Worm (Caenorhabditis elegans): Measurements from ENCODE around the gene srh-243.

Gene srh-243

DNA sequence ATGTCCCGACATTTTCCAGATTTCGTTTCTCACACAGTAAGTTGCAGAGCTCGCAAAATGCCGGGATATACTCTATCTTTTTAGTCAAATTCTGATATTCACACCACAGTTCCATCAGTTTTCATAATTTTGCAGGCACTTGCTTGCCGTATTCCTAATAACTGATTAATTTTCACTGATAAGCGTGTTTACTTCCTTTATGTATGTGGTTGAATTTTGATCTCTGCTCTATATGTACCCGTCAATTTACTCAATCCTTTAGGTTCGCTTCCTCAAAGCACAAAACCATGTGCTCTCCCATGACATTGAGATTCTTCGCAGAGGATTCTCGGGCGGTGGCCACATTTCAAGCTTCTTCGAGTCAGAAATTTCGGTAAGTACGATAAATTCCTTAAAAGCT, 11.3 kb downstream of the srh-243 start (continued):
- TF ChIP-seq saeg-2 (GFP tag; IDR thresholded peaks at IDR 0.05) (no peak), tag-97 (GFP tag; IDR thresholded peaks at IDR 0.05) (no peak), ZK337.2 (GFP tag; IDR thresholded peaks at IDR 0.05) (no peak), D1046.2 (GFP tag; IDR thresholded peaks at IDR 0.05) (no peak), ceh-62 (tag; optimal IDR thresholded peaks at IDR 0.05) (no peak), dmd-9 (GFP tag; IDR thresholded peaks at IDR 0.05) (no peak), nhr-11 (tag; optimal IDR thresholded peaks at IDR 0.05) (no peak), dmd-8 (GFP tag; IDR thresholded peaks at IDR 0.05) (no peak), zip-2 (tag; optimal IDR thresholded peaks at IDR 0.05) (no peak), T26A8.4 (GFP tag; IDR thresholded peaks at IDR 0.05) (no peak), ceh-20 (GFP tag; IDR thresholded peaks at IDR 0.05) (0 out of 2 replicates have a peak, but pooled peaks have one; percentile 12), daf-16 (GFP tag; optimal IDR thresholded peaks at IDR 0.05) (no peak), daf-16 (tag; optimal IDR thresholded peaks at IDR 0.05) (peak; percentile 55), dve-1 (tag; optimal IDR thresholded peaks at IDR 0.05; ENCODE audit: insufficient read depth) (peak; percentile 47), mdl-1 (tag; optimal IDR thresholded peaks at IDR 0.05) (no peak), F44E2.7 (GFP tag; IDR thresholded peaks at IDR 0.05) (no peak), snpc-1.2 (GFP tag; IDR thresholded peaks at IDR 0.05) (no peak), lin-13 (GFP tag; optimal IDR thresholded peaks at IDR 0.05) (no peak), zfp-3 (GFP tag; conservative IDR thresholded peaks at IDR 0.05) (no peak), dpl-1 (GFP tag; optimal IDR thresholded peaks at IDR 0.05) (no peak), pha-4 (GFP tag; IDR thresholded peaks at IDR 0.05) (no peak), pha-4 (tag; optimal IDR thresholded peaks at IDR 0.05) (no peak), hlh-11 (tag; optimal IDR thresholded peaks at IDR 0.05) (no peak)

DNA sequence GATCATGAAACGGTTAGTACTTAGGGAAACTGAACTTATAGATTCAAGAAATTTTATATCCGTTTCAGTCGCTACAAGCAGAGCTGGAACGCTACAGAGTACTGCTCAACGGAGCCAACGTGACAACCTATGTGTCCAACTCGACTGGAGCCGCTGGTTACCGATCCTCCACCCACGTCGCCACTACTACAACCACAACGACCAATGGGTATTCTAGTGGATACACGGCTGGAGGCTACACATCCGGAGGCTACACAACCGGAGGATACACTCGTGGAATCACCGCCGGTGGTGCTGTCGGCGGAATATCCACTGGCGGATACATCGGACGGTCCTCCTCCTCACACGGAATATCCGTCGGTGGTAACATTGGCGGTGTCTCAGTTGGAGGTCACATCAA, 12.9 kb downstream of the srh-243 start:
- TF ChIP-seq F10B5.3 (tag; optimal IDR thresholded peaks at IDR 0.05): no peak
- TF ChIP-seq F26F4.8 (GFP tag; conservative IDR thresholded peaks at IDR 0.05): no peak
- TF ChIP-seq F49E8.2 (tag; optimal IDR thresholded peaks at IDR 0.05; ENCODE audit: borderline replicate concordance): no peak
- no peak for TF ChIP-seq ces-1 (GFP tag; optimal IDR thresholded peaks at IDR 0.05)
- TF ChIP-seq dve-1 (tag; optimal IDR thresholded peaks at IDR 0.05; ENCODE audit: insufficient read depth): no peak
- TF ChIP-seq mes-2 (tag; optimal IDR thresholded peaks at IDR 0.05; ENCODE audit: poor library complexity, severe bottlenecking): no peak
- no peak for TF ChIP-seq tra-1 (GFP tag; IDR thresholded peaks at IDR 0.05)
- no peak for TF ChIP-seq Y5F2A.4 (GFP tag; optimal IDR thresholded peaks at IDR 0.05)
- no peak for TF ChIP-seq madf-9 (GFP tag; conservative IDR thresholded peaks at IDR 0.05)
- no peak for TF ChIP-seq saeg-2 (GFP tag; IDR thresholded peaks at IDR 0.05)
- TF ChIP-seq egl-43 (GFP tag; IDR thresholded peaks at IDR 0.05): no peak
- no peak for TF ChIP-seq R02D3.7 (tag; optimal IDR thresholded peaks at IDR 0.05)
- TF ChIP-seq lin-15B (tag; optimal IDR thresholded peaks at IDR 0.05): no peak
- TF ChIP-seq nhr-48 (tag; optimal IDR thresholded peaks at IDR 0.05): no peak
- TF ChIP-seq mxl-2 (GFP tag; conservative IDR thresholded peaks at IDR 0.05): no peak
- TF ChIP-seq madf-5 (GFP tag; IDR thresholded peaks at IDR 0.05): no peak

DNA sequence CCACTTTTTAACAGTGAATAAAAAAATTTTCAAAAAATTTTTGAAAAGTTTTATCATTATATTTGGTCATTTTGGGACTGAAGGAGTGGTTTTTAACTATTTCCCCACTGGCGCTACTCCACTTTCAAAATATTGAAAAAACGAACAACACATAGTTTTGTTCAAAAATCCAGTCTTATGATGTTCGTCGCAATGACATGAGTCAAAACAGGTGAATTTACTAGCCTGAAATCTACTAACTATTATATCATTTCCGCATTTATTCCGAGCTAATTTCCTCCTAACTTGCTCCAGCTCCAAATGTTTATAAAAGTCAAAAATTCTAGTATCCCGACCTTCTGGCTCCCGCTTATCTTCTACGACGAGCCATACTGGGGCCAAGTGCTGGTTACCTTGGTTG, 14.2 kb downstream of the srh-243 start, which contains the start of gene sre-24:
TSS of gene sre-24 (plus strand) at position 301 of the 400 bp plus-strand sequence.
- TF ChIP-seq Y105C5A.15 (GFP tag; IDR thresholded peaks at IDR 0.05) (no peak), hmg-1.1 (GFP tag; IDR thresholded peaks at IDR 0.05) (no peak)

Measured in whole organism, L4 larva.